Fruit fly (Drosophila melanogaster): ENCODE measurements around the gene RpL30.

RpL30 gene

DNA sequence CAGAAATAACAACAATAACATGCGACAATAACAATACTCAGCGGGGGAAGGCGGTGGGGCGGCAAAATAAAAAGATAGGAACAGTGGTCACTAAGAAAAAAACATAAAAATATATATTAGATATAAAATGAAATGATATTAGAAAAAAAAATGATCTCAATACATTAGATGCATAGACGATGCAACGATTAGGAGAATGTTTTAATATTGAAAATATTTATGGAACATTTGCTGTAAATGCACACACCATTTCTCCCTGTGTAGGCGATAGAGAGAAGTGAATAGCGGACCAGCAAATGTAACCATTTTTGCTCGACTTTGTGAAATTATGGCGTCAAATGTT, 42.9 kb downstream of the RpL30 start (continued):
- TF ChIP-seq CG10654 (GFP tag; optimal IDR thresholded peaks at IDR 0.05) (peak; percentile 53), rib (GFP tag; IDR thresholded peaks at IDR 0.05) (peak; percentile 97), Ets65A (GFP tag) (peak; percentile 89), Scr (GFP tag; IDR thresholded peaks at IDR 0.05; ENCODE audit: partially characterized antibody) (no peak), CG1832 (GFP tag; optimal IDR thresholded peaks at IDR 0.05) (no peak), Dfd (GFP tag; optimal IDR thresholded peaks at IDR 0.05) (no peak), BEAF-32 (GFP tag; optimal IDR thresholded peaks at IDR 0.05) (no peak), CG12942 (GFP tag; optimal IDR thresholded peaks at IDR 0.05) (peak; percentile 43), CG11085 (GFP tag; IDR thresholded peaks at IDR 0.05) (peak; percentile 88), seq (GFP tag; IDR thresholded peaks at IDR 0.05) (peak; percentile 88), Eip74EF (GFP tag; optimal IDR thresholded peaks at IDR 0.05) (peak in 1 of 2 experiments; percentile 28), nerfin-2 (GFP tag; IDR thresholded peaks at IDR 0.05; ENCODE audit: partially characterized antibody) (no peak), CG12391 (tag; optimal IDR thresholded peaks at IDR 0.05) (peak; percentile 67), Sry-β (GFP tag; optimal IDR thresholded peaks at IDR 0.05) (no peak), lilli (GFP tag; optimal IDR thresholded peaks at IDR 0.05) (peak; percentile 78), twi (tag; optimal IDR thresholded peaks at IDR 0.05) (no peak), ase (GFP tag; IDR thresholded peaks at IDR 0.05) (peak; percentile 81), CG15269 (tag; optimal IDR thresholded peaks at IDR 0.05) (peak; percentile 82), CG4820 (GFP tag; optimal IDR thresholded peaks at IDR 0.05) (peak; percentile 34), cas (GFP tag; IDR thresholded peaks at IDR 0.05) (peak; percentile 86), tin (GFP tag; optimal IDR thresholded peaks at IDR 0.05) (peak; percentile 62), bsh (GFP tag; optimal IDR thresholded peaks at IDR 0.05) (peak in 1 of 2 experiments; percentile 66), CG2678 (tag; optimal IDR thresholded peaks at IDR 0.05) (peak; percentile 92), MBD-R2 (GFP tag; IDR thresholded peaks at IDR 0.05) (peak; percentile 83), dpn (GFP tag; optimal IDR thresholded peaks at IDR 0.05) (peak; percentile 45 to 63), ac (GFP tag; optimal IDR thresholded peaks at IDR 0.05) (no peak), Dref (GFP tag; IDR thresholded peaks at IDR 0.05) (peak; percentile 35; the same call in 1 of the 2 replicates), Jarid2 (GFP tag; optimal IDR thresholded peaks at IDR 0.05) (peak; percentile 32), CG12659 (GFP tag; optimal IDR thresholded peaks at IDR 0.05) (peak; percentile 49), CG11456 (GFP tag; IDR thresholded peaks at IDR 0.05) (peak; percentile 94), CG10462 (GFP tag; optimal IDR thresholded peaks at IDR 0.05) (peak; percentile 0), bbx (GFP tag; IDR thresholded peaks at IDR 0.05; ENCODE audit: partially characterized antibody) (no peak), CG7928 (GFP tag; optimal IDR thresholded peaks at IDR 0.05) (peak; percentile 49), slou (GFP tag; optimal IDR thresholded peaks at IDR 0.05) (peak; percentile 63), exex (tag; optimal IDR thresholded peaks at IDR 0.05) (peak; percentile 65), CG31224 (GFP tag; IDR thresholded peaks at IDR 0.05) (peak; percentile 92), CG7745 (tag; optimal IDR thresholded peaks at IDR 0.05) (no peak), CG30431 (GFP tag; optimal IDR thresholded peaks at IDR 0.05) (peak; percentile 8), CG1529 (GFP tag; optimal IDR thresholded peaks at IDR 0.05) (no peak), tna (GFP tag; IDR thresholded peaks at IDR 0.05; ENCODE audit: partially characterized antibody) (no peak), Gug (GFP tag; IDR thresholded peaks at IDR 0.05) (peak; percentile 81), pum (GFP tag; optimal IDR thresholded peaks at IDR 0.05) (peak; percentile 20), gcm2 (GFP tag; optimal IDR thresholded peaks at IDR 0.05) (peak; percentile 0), Hey (tag; optimal IDR thresholded peaks at IDR 0.05) (no peak), Hr51 (GFP tag; optimal IDR thresholded peaks at IDR 0.05) (peak; percentile 27 to 63), sqz (GFP tag; optimal IDR thresholded peaks at IDR 0.05) (peak; percentile 8), Bteb2 (GFP tag; optimal IDR thresholded peaks at IDR 0.05) (peak; percentile 61), CG15514 (GFP tag; optimal IDR thresholded peaks at IDR 0.05) (peak; percentile 83), Ptx1 (GFP tag; IDR thresholded peaks at IDR 0.05) (peak; percentile 92), NC2β (GFP tag; optimal IDR thresholded peaks at IDR 0.05) (peak; percentile 19)

Measured in whole organism, embryonic.